Fruit fly (Drosophila melanogaster) whole organism, embryonic: ENCODE data around the gene CG6893.

Experiments used
- Ada2b ChIP-seq: fragments of 200-800 bp; sonication (Bioruptor generic); IDR thresholded peaks from 2 replicates; pipeline ENCODE4 v1.3.6; 2022; ENCODE audit warnings: missing biosample characterization, missing genetic modification characterization
- Antp ChIP-seq: fragments of 200-800 bp; sonication (Bioruptor generic); optimal IDR thresholded peaks from 3 replicates; lab custom pipeline; 2016; ENCODE audit warnings: missing biosample characterization, missing genetic modification characterization
- Blimp-1 ChIP-seq: fragments of 200-800 bp; sonication (Bioruptor generic); optimal IDR thresholded peaks from 3 replicates; lab custom pipeline; 2018; ENCODE audit warnings: missing biosample characterization, missing genetic modification characterization, mild to moderate bottlenecking, moderate library complexity, missing genetic modification reagents
- CG10321 ChIP-seq: fragments of 200-800 bp; sonication (Bioruptor generic); IDR thresholded peaks from 2 replicates; pipeline ENCODE4 v1.3.6; 2022; ENCODE audit warnings: missing biosample characterization, missing genetic modification characterization
- CG12071 ChIP-seq: fragments of 200-800 bp; sonication (Bioruptor generic); optimal IDR thresholded peaks from 3 replicates; lab custom pipeline; 2018; ENCODE audit warnings: missing biosample characterization, mild to moderate bottlenecking, missing genetic modification characterization
- CG14441 ChIP-seq: fragments of 200-800 bp; sonication (Bioruptor generic); IDR thresholded peaks from 2 replicates; pipeline ENCODE4 v1.3.6; 2022; ENCODE audit warnings: missing biosample characterization, missing genetic modification characterization
- CG1529 ChIP-seq: fragments of 200-800 bp; sonication (Bioruptor generic); optimal IDR thresholded peaks from 3 replicates; lab custom pipeline; 2018; ENCODE audit warnings: missing biosample characterization, missing genetic modification characterization
- CG15696 ChIP-seq: fragments of 200-800 bp; sonication (Bioruptor generic); optimal IDR thresholded peaks from 2 replicates; lab custom pipeline; 2019; ENCODE audit warnings: missing biosample characterization, mild to moderate bottlenecking, missing genetic modification characterization, moderate library complexity
- CG16863 ChIP-seq: fragments of 200-800 bp; sonication (Bioruptor generic); optimal IDR thresholded peaks from 3 replicates; lab custom pipeline; 2016; ENCODE audit warnings: missing biosample characterization, missing genetic modification characterization
- CG3065 ChIP-seq: fragments of 200-800 bp; sonication (Bioruptor generic); optimal IDR thresholded peaks from 2 replicates; lab custom pipeline; 2016; ENCODE audit warnings: missing biosample characterization, missing genetic modification characterization
- CG3163 ChIP-seq: fragments of 200-800 bp; sonication (Bioruptor generic); optimal IDR thresholded peaks from 3 replicates; lab custom pipeline; 2016; ENCODE audit warnings: missing biosample characterization, missing genetic modification characterization
- CG32767 ChIP-seq: fragments of 200-800 bp; sonication (Bioruptor generic); IDR thresholded peaks from 2 replicates; pipeline ENCODE4 v1.3.6; 2022; ENCODE audit warnings: missing biosample characterization, missing genetic modification characterization
- CG33213 ChIP-seq: fragments of 200-800 bp; sonication (Bioruptor generic); optimal IDR thresholded peaks from 3 replicates; lab custom pipeline; 2016; ENCODE audit warnings: missing biosample characterization, missing genetic modification characterization
- CG3726 ChIP-seq: fragments of 200-800 bp; sonication (Bioruptor generic); IDR thresholded peaks from 3 replicates; pipeline ENCODE4, ENCODE4 v1.3.6; 2022; ENCODE audit warnings: missing biosample characterization, missing genetic modification characterization
- CG4854 ChIP-seq: fragments of 200-800 bp; sonication (Bioruptor generic); optimal IDR thresholded peaks from 2 replicates; lab custom pipeline; 2016; ENCODE audit warnings: missing biosample characterization, missing genetic modification characterization, inconsistent platforms
- CG6175 ChIP-seq: fragments of 200-800 bp; sonication (Bioruptor generic); IDR thresholded peaks from 3 replicates; pipeline ENCODE4 v1.3.6; 2022; ENCODE audit warnings: missing biosample characterization, missing genetic modification characterization
- CG6689 ChIP-seq: fragments of 200-800 bp; sonication (Bioruptor generic); IDR thresholded peaks from 2 replicates; pipeline ENCODE4 v1.3.6; 2022; ENCODE audit warnings: missing biosample characterization, missing genetic modification characterization
- CG7839 ChIP-seq: fragments of 200-800 bp; sonication (Bioruptor generic); optimal IDR thresholded peaks from 3 replicates; lab custom pipeline; 2018; ENCODE audit warnings: missing biosample characterization, mild to moderate bottlenecking, missing genetic modification characterization, moderate library complexity
- CG7987 ChIP-seq: fragments of 200-800 bp; sonication (Bioruptor generic); optimal IDR thresholded peaks from 2 replicates; lab custom pipeline; 2018; ENCODE audit warnings: missing biosample characterization, mild to moderate bottlenecking, missing genetic modification characterization, moderate library complexity
- CG8359 ChIP-seq: fragments of 200-800 bp; sonication (Bioruptor generic); optimal IDR thresholded peaks from 2 replicates; lab custom pipeline; 2017; ENCODE audit warnings: missing biosample characterization, mild to moderate bottlenecking, missing genetic modification characterization, borderline replicate concordance
- CG8765 ChIP-seq: fragments of 200-800 bp; sonication (Bioruptor generic); IDR thresholded peaks from 2 replicates; pipeline ENCODE4 v1.3.6; 2022; ENCODE audit warnings: missing biosample characterization, missing genetic modification characterization
- Deaf1 ChIP-seq: fragments of 200-800 bp; optimal IDR thresholded peaks from 3 replicates; lab custom pipeline; 2019; ENCODE audit warnings: missing biosample characterization, mild to moderate bottlenecking, missing genetic modification characterization, moderate library complexity
- Dip2 ChIP-seq: fragments of 200-800 bp; sonication (Bioruptor generic); IDR thresholded peaks from 2 replicates; pipeline ENCODE4 v1.3.6; 2022; ENCODE audit warnings: missing biosample characterization, missing genetic modification characterization
- Doc2 ChIP-seq: fragments of 200-800 bp; sonication (Bioruptor generic); IDR thresholded peaks from 2 replicates; pipeline ENCODE4 v1.3.6; 2022; ENCODE audit warnings: missing biosample characterization, missing genetic modification characterization
- Elba2 ChIP-seq: fragments of 200-800 bp; sonication (Bioruptor generic); optimal IDR thresholded peaks from 3 replicates; lab custom pipeline; 2016; ENCODE audit warnings: missing biosample characterization, missing genetic modification characterization
- Ets65A ChIP-seq: fragments of 200-800 bp; sonication (Bioruptor generic); peaks from one replicate; lab custom pipeline; 2016; ENCODE audit warnings: missing biosample characterization, missing genetic modification characterization
- Hsf ChIP-seq: fragments of 200-800 bp; sonication (Bioruptor generic); optimal IDR thresholded peaks from 3 replicates; lab custom pipeline; 2016; ENCODE audit warnings: missing biosample characterization, missing genetic modification characterization
- Kr ChIP-seq: fragments of 200-800 bp; sonication (Bioruptor generic); optimal IDR thresholded peaks from 2 replicates; lab custom pipeline; 2017; ENCODE audit warnings: missing biosample characterization, mild to moderate bottlenecking, missing genetic modification characterization
- Mes4 ChIP-seq: fragments of 200-800 bp; sonication (Bioruptor generic); optimal IDR thresholded peaks from 2 replicates; lab custom pipeline; 2016; ENCODE audit warnings: missing biosample characterization, missing genetic modification characterization
- Mrtf ChIP-seq: fragments of 200-800 bp; sonication (Bioruptor generic); IDR thresholded peaks from 3 replicates; pipeline ENCODE4 v1.3.6; 2022; ENCODE audit warnings: missing biosample characterization, missing genetic modification characterization
- NC2β ChIP-seq: fragments of 200-800 bp; sonication (Bioruptor generic); optimal IDR thresholded peaks from 2 replicates; lab custom pipeline; 2016; ENCODE audit warnings: missing biosample characterization, missing genetic modification characterization
- Ravus ChIP-seq: fragments of 200-800 bp; sonication (Bioruptor generic); IDR thresholded peaks from 2 replicates; pipeline ENCODE4 v1.3.6; 2022; ENCODE audit warnings: missing biosample characterization, missing genetic modification characterization
- Sox100B ChIP-seq: fragments of 200-800 bp; sonication (Bioruptor generic); optimal IDR thresholded peaks from 3 replicates; lab custom pipeline; 2018; ENCODE audit warnings: missing biosample characterization, mild to moderate bottlenecking, missing genetic modification characterization
- Xbp1 ChIP-seq: fragments of 200-800 bp; sonication (Bioruptor generic); optimal IDR thresholded peaks from 3 replicates; lab custom pipeline; 2016; ENCODE audit warnings: missing biosample characterization, mild to moderate bottlenecking, missing genetic modification characterization
- caup ChIP-seq: fragments of 200-800 bp; sonication (Bioruptor generic); optimal IDR thresholded peaks from 3 replicates; lab custom pipeline; 2017; ENCODE audit warnings: missing biosample characterization, mild to moderate bottlenecking, missing genetic modification characterization, moderate library complexity; ENCODE audit not compliant: severe bottlenecking
- corto ChIP-seq: fragments of 200-800 bp; sonication (Bioruptor generic); optimal IDR thresholded peaks from 2 replicates; lab custom pipeline; 2016; ENCODE audit warnings: missing biosample characterization, mild to moderate bottlenecking, missing genetic modification characterization, moderate library complexity
- dysf ChIP-seq: fragments of 200-800 bp; sonication (Bioruptor generic); IDR thresholded peaks from 3 replicates; pipeline ENCODE4 v1.3.6; 2022; ENCODE audit warnings: missing biosample characterization, missing genetic modification characterization
- ems ChIP-seq: fragments of 200-800 bp; sonication (Bioruptor generic); optimal IDR thresholded peaks from 3 replicates; lab custom pipeline; 2016; ENCODE audit warnings: missing biosample characterization, missing genetic modification characterization
- fd64A ChIP-seq: fragments of 200-800 bp; sonication (Bioruptor generic); optimal IDR thresholded peaks from 3 replicates; lab custom pipeline; 2018; ENCODE audit warnings: missing biosample characterization, mild to moderate bottlenecking, missing genetic modification characterization
- gsb ChIP-seq: fragments of 200-800 bp; sonication (Bioruptor generic); IDR thresholded peaks from 2 replicates; pipeline ENCODE4 v1.3.6; 2022; ENCODE audit warnings: missing biosample characterization, missing genetic modification characterization
- hbn ChIP-seq: fragments of 200-800 bp; sonication (Bioruptor generic); IDR thresholded peaks from 2 replicates; pipeline ENCODE4 v1.3.6; 2022; ENCODE audit warnings: missing biosample characterization, missing genetic modification characterization; ENCODE audit not compliant: partially characterized antibody
- kni ChIP-seq: fragments of 200-800 bp; sonication (Bioruptor generic); optimal IDR thresholded peaks from 3 replicates; lab custom pipeline; 2017; ENCODE audit warnings: mild to moderate bottlenecking, missing biosample characterization, missing genetic modification reagents, missing genetic modification characterization
- lmd ChIP-seq: fragments of 200-800 bp; sonication (Bioruptor generic); IDR thresholded peaks from 2 replicates; pipeline ENCODE4 v1.3.6; 2022; ENCODE audit warnings: missing biosample characterization, missing genetic modification characterization
- nerfin-1 ChIP-seq: fragments of 200-800 bp; sonication (Bioruptor generic); optimal IDR thresholded peaks from 3 replicates; lab custom pipeline; 2019; ENCODE audit warnings: missing biosample characterization, mild to moderate bottlenecking, missing genetic modification characterization, moderate library complexity
- onecut ChIP-seq: fragments of 200-800 bp; sonication (Bioruptor generic); IDR thresholded peaks from 2 replicates; pipeline ENCODE4 v1.3.6; 2022; ENCODE audit warnings: missing biosample characterization, missing genetic modification characterization
- org-1 ChIP-seq: fragments of 200-800 bp; sonication (Bioruptor generic); optimal IDR thresholded peaks from 2 replicates; lab custom pipeline; 2017; ENCODE audit warnings: missing biosample characterization, missing genetic modification characterization
- otp ChIP-seq: fragments of 200-800 bp; sonication (Bioruptor generic); IDR thresholded peaks from 3 replicates; pipeline ENCODE4, ENCODE4 v1.3.6; 2022; ENCODE audit warnings: missing biosample characterization, missing genetic modification characterization
- sim ChIP-seq: fragments of 200-800 bp; sonication (Bioruptor generic); IDR thresholded peaks from 2 replicates; pipeline ENCODE4 v1.3.6; 2022; ENCODE audit warnings: missing biosample characterization, missing genetic modification characterization
- tna ChIP-seq: fragments of 200-800 bp; sonication (Bioruptor generic); IDR thresholded peaks from 2 replicates; pipeline ENCODE4 v1.3.6; 2022; ENCODE audit warnings: missing biosample characterization, missing genetic modification characterization; ENCODE audit not compliant: partially characterized antibody
- toy ChIP-seq: fragments of 200-800 bp; sonication (Bioruptor generic); IDR thresholded peaks from 2 replicates; pipeline ENCODE4 v1.3.6; 2022; ENCODE audit warnings: missing biosample characterization, missing genetic modification characterization
- usp ChIP-seq: fragments of >200 bp; optimal IDR thresholded peaks from 2 replicates; lab custom pipeline; 2017; ENCODE audit warnings: missing biosample characterization, missing genetic modification characterization
- wor ChIP-seq: fragments of 200-800 bp; sonication (Bioruptor generic); IDR thresholded peaks from 2 replicates; pipeline ENCODE4 v1.3.6; 2022; ENCODE audit warnings: missing biosample characterization, missing genetic modification characterization

Gene CG6893

DNA sequence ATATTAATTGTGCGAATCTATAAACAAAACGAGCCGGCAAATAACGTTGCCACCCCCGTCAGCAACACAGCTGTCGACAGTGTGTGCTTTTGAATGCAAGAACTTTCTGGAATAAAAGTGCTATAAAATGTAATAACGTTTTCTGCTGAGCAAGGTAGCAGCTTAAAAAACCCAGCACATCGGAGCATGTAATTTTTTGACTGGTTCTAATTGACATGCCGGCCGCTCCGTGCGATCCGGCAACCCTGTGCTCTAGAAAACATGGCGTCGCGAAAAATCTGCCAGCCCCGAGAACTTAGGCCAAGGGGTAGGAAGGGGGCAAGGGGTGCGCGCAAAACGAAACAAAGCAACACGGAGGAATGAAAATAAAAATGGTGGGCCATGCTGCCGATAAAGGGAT lies 21.8 kb upstream of the CG6893 start (continued):
- TF ChIP-seq fd64A (GFP tag; lab: Kevin White, UChicago) (no peak), corto (no peak), CG7987 (GFP tag; lab: Kevin White, UChicago) (no peak), Deaf1 (no peak), nerfin-1 (no peak), CG8359 (no peak), Kr (peak; percentile 48), dysf (GFP tag; lab: Robert Waterston, UW) (peak; percentile 33; the same call in 1 of the 3 replicates), CG6689 (no peak), CG6175 (GFP tag; lab: Robert Waterston, UW) (no peak), gsb (GFP tag; lab: Robert Waterston, UW) (no peak), onecut (GFP tag; lab: Robert Waterston, UW) (no peak), Ravus (no peak), otp (GFP tag; lab: Robert Waterston, UW) (no peak), Blimp-1 (GFP tag; lab: Kevin White, UChicago) (no peak), CG4854 (GFP tag; lab: Kevin White, UChicago) (no peak), CG8765 (no peak), CG3065 (GFP tag; lab: Kevin White, UChicago) (no peak), Elba2 (peak; percentile 74), CG16863 (GFP tag; lab: Kevin White, UChicago) (peak; percentile 15), Hsf (GFP tag; lab: Kevin White, UChicago) (no peak), hbn (GFP tag; lab: Robert Waterston, UW) (no peak; the same call in 1 of the 2 replicates), CG32767 (GFP tag; lab: Robert Waterston, UW) (no peak), tna (peak; percentile 19; the same call in 1 of the 2 replicates), sim (GFP tag; lab: Robert Waterston, UW) (no peak), ems (no peak), Ets65A (no peak), caup (GFP tag; lab: Kevin White, UChicago) (peak; percentile 0), kni (GFP tag; lab: Kevin White, UChicago) (peak; percentile 42), Antp (peak; percentile 41), CG10321 (no peak), CG3163 (GFP tag; lab: Kevin White, UChicago) (no peak), lmd (GFP tag; lab: Robert Waterston, UW) (no peak), CG14441 (GFP tag; lab: Robert Waterston, UW) (0 out of 2 replicates have a peak, but pooled peaks have one; percentile 21), Ada2b (GFP tag; lab: Robert Waterston, UW) (no peak), wor (GFP tag; lab: Robert Waterston, UW) (no peak), Dip2 (GFP tag; lab: Robert Waterston, UW) (no peak), Sox100B (GFP tag; lab: Kevin White, UChicago) (no peak), Mes4 (GFP tag; lab: Kevin White, UChicago) (no peak), org-1 (GFP tag; lab: Kevin White, UChicago) (no peak), toy (GFP tag; lab: Robert Waterston, UW) (no peak), CG15696 (tag; lab: Kevin White, UChicago) (no peak), CG1529 (GFP tag; lab: Kevin White, UChicago) (no peak), CG3726 (GFP tag; lab: Robert Waterston, UW) (0 out of 3 replicates have a peak, but pooled peaks have one; percentile 7), NC2β (peak; percentile 3), CG12071 (no peak), Mrtf (GFP tag; lab: Robert Waterston, UW) (no peak), Xbp1 (GFP tag; lab: Kevin White, UChicago) (peak; percentile 19), Doc2 (GFP tag; lab: Robert Waterston, UW) (no peak), CG33213 (GFP tag; lab: Kevin White, UChicago) (peak; percentile 14), usp (GFP tag; lab: Kevin White, UChicago) (no peak), CG7839 (no peak)
